Fruit fly (Drosophila melanogaster) whole organism, embryonic: ENCODE data around the gene qless.

Source experiments
- BtbVII ChIP-seq: fragments of 200-800 bp; sonication (Bioruptor generic); optimal IDR thresholded peaks from 3 replicates; lab custom pipeline; 2017; ENCODE audit warnings: missing biosample characterization, mild to moderate bottlenecking, missing genetic modification characterization
- CG12236 ChIP-seq: fragments of 200-800 bp; sonication (Bioruptor generic); optimal IDR thresholded peaks from 2 replicates; lab custom pipeline; 2016; ENCODE audit warnings: missing biosample characterization, missing genetic modification characterization
- CG12769 ChIP-seq: fragments of 200-800 bp; sonication (Bioruptor generic); optimal IDR thresholded peaks from 2 replicates; lab custom pipeline; 2019; ENCODE audit warnings: missing biosample characterization, mild to moderate bottlenecking, missing genetic modification characterization, moderate library complexity
- CG13287 ChIP-seq: fragments of 200-800 bp; sonication (Bioruptor generic); IDR thresholded peaks from 2 replicates; pipeline ENCODE4 v1.3.6; 2022; ENCODE audit warnings: missing biosample characterization, missing genetic modification characterization; ENCODE audit not compliant: partially characterized antibody
- CG13296 ChIP-seq: fragments of 200-800 bp; sonication (Bioruptor generic); optimal IDR thresholded peaks from 3 replicates; lab custom pipeline; 2018; ENCODE audit warnings: missing biosample characterization, mild to moderate bottlenecking, missing genetic modification characterization
- CG14050 ChIP-seq: fragments of 200-800 bp; sonication (Bioruptor generic); IDR thresholded peaks from 3 replicates; pipeline ENCODE4 v1.3.6; 2022; ENCODE audit warnings: missing biosample characterization, missing genetic modification characterization
- CG15479 ChIP-seq: fragments of 200-800 bp; sonication (Bioruptor generic); optimal IDR thresholded peaks from 3 replicates; lab custom pipeline; 2019; ENCODE audit warnings: missing biosample characterization, mild to moderate bottlenecking, missing genetic modification characterization, moderate library complexity
- CG16813 ChIP-seq: fragments of 200-800 bp; sonication (Bioruptor generic); IDR thresholded peaks from 3 replicates; pipeline ENCODE4 v1.3.6; 2022; ENCODE audit warnings: missing biosample characterization, missing genetic modification characterization; ENCODE audit not compliant: partially characterized antibody
- CG17359 ChIP-seq: fragments of 200-800 bp; sonication (Bioruptor generic); optimal IDR thresholded peaks from 3 replicates; lab custom pipeline; 2018; ENCODE audit warnings: missing biosample characterization, mild to moderate bottlenecking, missing genetic modification characterization, moderate library complexity
- CG18599 ChIP-seq: fragments of 200-800 bp; sonication (Bioruptor generic); optimal IDR thresholded peaks from 3 replicates; lab custom pipeline; 2017; ENCODE audit warnings: missing biosample characterization, missing genetic modification characterization, mild to moderate bottlenecking, moderate library complexity, missing genetic modification reagents
- CG2120 ChIP-seq: fragments of 200-800 bp; sonication (Bioruptor generic); optimal IDR thresholded peaks from 3 replicates; lab custom pipeline; 2016; ENCODE audit warnings: missing biosample characterization, missing genetic modification characterization
- CG2202 ChIP-seq: fragments of 200-800 bp; sonication (Bioruptor generic); optimal IDR thresholded peaks from 2 replicates; lab custom pipeline; 2018; ENCODE audit warnings: missing biosample characterization, mild to moderate bottlenecking, missing genetic modification characterization
- CG2678 ChIP-seq: fragments of 200-800 bp; sonication (Bioruptor generic); optimal IDR thresholded peaks from 3 replicates; lab custom pipeline; 2019; ENCODE audit warnings: missing biosample characterization, mild to moderate bottlenecking, missing genetic modification characterization, moderate library complexity
- CG5953 ChIP-seq: fragments of 200-800 bp; sonication (Bioruptor generic); IDR thresholded peaks from 2 replicates; pipeline ENCODE4 v1.3.6; 2022; ENCODE audit warnings: missing biosample characterization, missing genetic modification characterization
- CG6175 ChIP-seq: fragments of 200-800 bp; sonication (Bioruptor generic); IDR thresholded peaks from 3 replicates; pipeline ENCODE4 v1.3.6; 2022; ENCODE audit warnings: missing biosample characterization, missing genetic modification characterization
- CG7987 ChIP-seq: fragments of 200-800 bp; sonication (Bioruptor generic); optimal IDR thresholded peaks from 2 replicates; lab custom pipeline; 2018; ENCODE audit warnings: missing biosample characterization, mild to moderate bottlenecking, missing genetic modification characterization, moderate library complexity
- CTCF ChIP-seq: fragments of 200-800 bp; sonication (Bioruptor generic); optimal IDR thresholded peaks from 2 replicates; lab custom pipeline; 2017; ENCODE audit warnings: missing biosample characterization, mild to moderate bottlenecking, missing genetic modification characterization, moderate library complexity
- Dip3 ChIP-seq: fragments of 200-800 bp; sonication (Bioruptor generic); optimal IDR thresholded peaks from 3 replicates; lab custom pipeline; 2016; ENCODE audit warnings: missing biosample characterization, missing genetic modification characterization
- Fer1 ChIP-seq: fragments of 200-800 bp; sonication (Bioruptor generic); optimal IDR thresholded peaks from 2 replicates; lab custom pipeline; 2017; ENCODE audit warnings: missing biosample characterization, mild to moderate bottlenecking, missing genetic modification characterization
- HLH54F ChIP-seq: fragments of 200-800 bp; sonication (Bioruptor generic); optimal IDR thresholded peaks from 3 replicates; lab custom pipeline; 2016; ENCODE audit warnings: missing biosample characterization, missing genetic modification characterization
- Hsf ChIP-seq: fragments of 200-800 bp; sonication (Bioruptor generic); optimal IDR thresholded peaks from 3 replicates; lab custom pipeline; 2016; ENCODE audit warnings: missing biosample characterization, missing genetic modification characterization
- MTF-1 ChIP-seq: fragments of 200-800 bp; sonication (Bioruptor generic); optimal IDR thresholded peaks from 2 replicates; lab custom pipeline; 2018; ENCODE audit warnings: missing biosample characterization, mild to moderate bottlenecking, missing genetic modification characterization, borderline replicate concordance
- Med ChIP-seq: fragments of 200-800 bp; sonication (Bioruptor generic); peaks from one replicate; lab custom pipeline; 2016; ENCODE audit warnings: missing biosample characterization, missing genetic modification characterization, mild to moderate bottlenecking, inconsistent platforms, moderate library complexity
- Nf-YB ChIP-seq: fragments of 200-800 bp; sonication (Bioruptor generic); optimal IDR thresholded peaks from 3 replicates; lab custom pipeline; 2019; ENCODE audit warnings: missing biosample characterization, mild to moderate bottlenecking, missing genetic modification characterization, moderate library complexity
- Nf-YC ChIP-seq: fragments of 200-800 bp; optimal IDR thresholded peaks from 3 replicates; lab custom pipeline; 2019; ENCODE audit warnings: missing biosample characterization, mild to moderate bottlenecking, missing genetic modification characterization, moderate library complexity
- Scr ChIP-seq: fragments of 200-800 bp; sonication (Bioruptor generic); IDR thresholded peaks from 2 replicates; pipeline ENCODE4 v1.3.6; 2022; ENCODE audit warnings: missing biosample characterization, missing genetic modification characterization; ENCODE audit not compliant: partially characterized antibody
- Ssrp ChIP-seq: fragments of 200-800 bp; sonication (Bioruptor generic); optimal IDR thresholded peaks from 2 replicates; lab custom pipeline; 2018; ENCODE audit warnings: missing biosample characterization, mild to moderate bottlenecking, missing genetic modification characterization, moderate library complexity
- TFAM ChIP-seq: fragments of 200-800 bp; sonication (Bioruptor generic); optimal IDR thresholded peaks from 2 replicates; lab custom pipeline; 2017; ENCODE audit warnings: missing biosample characterization, missing genetic modification characterization, inconsistent platforms
- Xbp1 ChIP-seq: fragments of 200-800 bp; sonication (Bioruptor generic); optimal IDR thresholded peaks from 3 replicates; lab custom pipeline; 2016; ENCODE audit warnings: missing biosample characterization, mild to moderate bottlenecking, missing genetic modification characterization
- ab ChIP-seq: fragments of 200-800 bp; sonication (Bioruptor generic); optimal IDR thresholded peaks from 2 replicates; lab custom pipeline; 2016; ENCODE audit warnings: missing biosample characterization, missing genetic modification characterization
- bab2 ChIP-seq: fragments of 200-800 bp; sonication (Bioruptor generic); optimal IDR thresholded peaks from 2 replicates; lab custom pipeline; 2016; ENCODE audit warnings: missing biosample characterization, missing genetic modification characterization
- cas ChIP-seq: fragments of 200-800 bp; sonication (Bioruptor generic); IDR thresholded peaks from 2 replicates; pipeline ENCODE4 v1.3.6; 2022; ENCODE audit warnings: missing biosample characterization, missing genetic modification characterization
- cg ChIP-seq: fragments of 200-800 bp; sonication (Bioruptor generic); optimal IDR thresholded peaks from 3 replicates; lab custom pipeline; 2019; ENCODE audit warnings: missing biosample characterization, mild to moderate bottlenecking, missing genetic modification characterization, moderate library complexity
- chn ChIP-seq: fragments of 200-800 bp; sonication (Bioruptor generic); optimal IDR thresholded peaks from 2 replicates; lab custom pipeline; 2016; ENCODE audit warnings: missing biosample characterization, missing genetic modification characterization
- dati ChIP-seq: fragments of 200-800 bp; sonication (Bioruptor generic); IDR thresholded peaks from 2 replicates; pipeline ENCODE4 v1.3.6; 2022; ENCODE audit warnings: missing biosample characterization, missing genetic modification characterization
- ems ChIP-seq: fragments of 200-800 bp; sonication (Bioruptor generic); optimal IDR thresholded peaks from 3 replicates; lab custom pipeline; 2016; ENCODE audit warnings: missing biosample characterization, missing genetic modification characterization
- fd96Cb ChIP-seq: fragments of 200-800 bp; sonication (Bioruptor generic); optimal IDR thresholded peaks from 2 replicates; lab custom pipeline; 2018; ENCODE audit warnings: missing biosample characterization, mild to moderate bottlenecking, missing genetic modification characterization, moderate library complexity
- fru ChIP-seq: fragments of >200 bp; optimal IDR thresholded peaks from 2 replicates; lab custom pipeline; 2017
- gcm ChIP-seq: fragments of 200-800 bp; sonication (Bioruptor generic); optimal IDR thresholded peaks from 2 replicates; lab custom pipeline; 2019; ENCODE audit warnings: missing biosample characterization, mild to moderate bottlenecking, missing genetic modification characterization, moderate library complexity
- gt ChIP-seq: fragments of 200-800 bp; sonication (Bioruptor generic); IDR thresholded peaks from 2 replicates; pipeline ENCODE4 v1.3.6; 2022; ENCODE audit warnings: missing biosample characterization, missing genetic modification characterization
- kah ChIP-seq: fragments of 200-800 bp; sonication (Bioruptor generic); optimal IDR thresholded peaks from 2 replicates; lab custom pipeline; 2018; ENCODE audit warnings: missing biosample characterization, mild to moderate bottlenecking, missing genetic modification characterization
- ken ChIP-seq: fragments of 200-800 bp; sonication (Bioruptor generic); IDR thresholded peaks from 3 replicates; pipeline ENCODE4 v1.3.6; 2022; ENCODE audit warnings: missing biosample characterization, missing genetic modification characterization
- nom ChIP-seq: fragments of 200-800 bp; sonication (Bioruptor generic); optimal IDR thresholded peaks from 2 replicates; lab custom pipeline; 2017; ENCODE audit warnings: missing biosample characterization, missing genetic modification characterization, mild to moderate bottlenecking, moderate library complexity, missing genetic modification reagents
- odd ChIP-seq: fragments of 200-800 bp; sonication (Bioruptor generic); optimal IDR thresholded peaks from 2 replicates; lab custom pipeline; 2017; ENCODE audit warnings: missing biosample characterization, mild to moderate bottlenecking, missing genetic modification characterization
- sens ChIP-seq: fragments of 200-800 bp; sonication (Bioruptor generic); peaks from one replicate; lab custom pipeline; 2016; ENCODE audit warnings: missing biosample characterization, missing genetic modification characterization
- sqz ChIP-seq: fragments of 200-800 bp; sonication (Bioruptor generic); optimal IDR thresholded peaks from 3 replicates; lab custom pipeline; 2018; ENCODE audit warnings: missing biosample characterization, mild to moderate bottlenecking, missing genetic modification characterization
- sr ChIP-seq: fragments of 200-800 bp; sonication (Bioruptor generic); IDR thresholded peaks from 3 replicates; pipeline ENCODE4 v1.3.6; 2022; ENCODE audit warnings: missing biosample characterization, missing genetic modification characterization
- sug ChIP-seq: fragments of 200-800 bp; optimal IDR thresholded peaks from 2 replicates; lab custom pipeline; 2019; ENCODE audit warnings: missing biosample characterization, mild to moderate bottlenecking, missing genetic modification characterization, moderate library complexity
- tll ChIP-seq, 2 experiments: fragments of 200-800 bp in 1 of 2; fragments of >200 bp in 1 of 2; sonication (Bioruptor generic) in 1 of 2; optimal IDR thresholded peaks; 2 replicates each; lab custom pipeline; 2017 to 2019; ENCODE audit warnings: missing biosample characterization in 2 of 2, missing genetic modification characterization in 2 of 2, mild to moderate bottlenecking in 1 of 2, moderate library complexity in 1 of 2
- wek ChIP-seq: fragments of 200-800 bp; sonication (Bioruptor generic); optimal IDR thresholded peaks from 3 replicates; lab custom pipeline; 2018; ENCODE audit warnings: missing biosample characterization, mild to moderate bottlenecking, missing genetic modification characterization, moderate library complexity

The qless gene

DNA sequence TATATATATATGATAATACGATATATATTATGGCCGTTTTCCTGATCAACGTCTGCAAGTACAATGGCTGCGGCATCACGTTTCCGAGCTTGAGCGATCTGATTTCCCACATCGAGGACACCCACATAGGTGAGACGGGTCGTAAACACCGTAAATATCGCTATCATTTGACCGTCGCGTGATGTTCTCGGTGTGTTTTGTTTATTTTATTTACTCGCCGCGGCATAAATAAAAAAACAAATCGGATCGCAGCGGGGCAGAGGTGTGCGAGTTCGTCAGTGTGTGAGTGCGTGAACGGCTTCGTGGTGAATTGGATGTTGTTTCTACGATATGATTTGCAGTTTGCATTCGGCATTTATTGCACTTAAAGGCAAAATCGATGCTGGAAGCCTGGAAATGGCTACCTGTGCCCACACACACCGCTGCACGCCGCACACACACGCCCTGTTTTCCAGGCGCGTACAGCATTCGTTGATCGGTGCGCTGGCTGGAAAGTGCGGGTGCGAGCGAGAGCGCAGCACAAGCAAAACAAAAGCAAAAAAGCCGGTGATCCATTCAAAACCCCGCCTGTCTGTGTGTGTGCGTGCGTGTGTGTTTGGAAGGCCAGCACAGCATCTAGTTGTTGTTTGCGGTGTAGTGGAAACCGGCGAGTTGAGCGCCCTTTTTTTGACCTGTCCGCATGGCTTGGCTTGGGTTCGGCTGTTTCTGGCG lies 30.9 kb downstream of the qless start (continued):
- TF ChIP-seq CG7987 (GFP tag; lab: Kevin White, UChicago), result peak; percentile 89
- no peak for TF ChIP-seq CG2120 (GFP tag; lab: Kevin White, UChicago)
- peak; percentile 3 for TF ChIP-seq Nf-YC (tag; lab: Kevin White, UChicago)
- no peak for TF ChIP-seq CTCF (GFP tag; lab: Kevin White, UChicago)
- TF ChIP-seq CG18599 (GFP tag; lab: Kevin White, UChicago), result no peak
- peak; percentile 8 for TF ChIP-seq BtbVII
- TF ChIP-seq CG16813, result no peak
- no peak for TF ChIP-seq CG12236 (GFP tag; lab: Kevin White, UChicago)
- no peak for TF ChIP-seq gt (GFP tag; lab: Robert Waterston, UW)
- TF ChIP-seq Dip3, result no peak
- TF ChIP-seq ken, result no peak
- no peak for TF ChIP-seq Xbp1 (GFP tag; lab: Kevin White, UChicago)
- TF ChIP-seq CG6175, result no peak
- TF ChIP-seq CG14050, result no peak
- peak; percentile 17 for TF ChIP-seq fru (lab: Kevin White, UChicago)
- TF ChIP-seq kah (GFP tag; lab: Kevin White, UChicago), result no peak
- no peak for TF ChIP-seq sr (GFP tag; lab: Robert Waterston, UW)
- TF ChIP-seq odd, result peak; percentile 3
- TF ChIP-seq Fer1, result peak; percentile 31
- peak; percentile 32 for TF ChIP-seq Nf-YB
- peak; percentile 5 for TF ChIP-seq sug
- no peak for TF ChIP-seq fd96Cb (tag; lab: Kevin White, UChicago)
- TF ChIP-seq CG13287 (GFP tag; lab: Robert Waterston, UW), result no peak
- TF ChIP-seq gcm (GFP tag; lab: Kevin White, UChicago), result peak; percentile 1
- no peak for TF ChIP-seq CG2202 (tag; lab: Kevin White, UChicago)
- TF ChIP-seq wek, result peak; percentile 20
- TF ChIP-seq CG5953 (GFP tag; lab: Robert Waterston, UW), result no peak
- TF ChIP-seq tll (GFP tag; optimal IDR thresholded peaks at IDR 0.05; lab: Kevin White, UChicago), result no peak
- peak; percentile 43 for TF ChIP-seq CG15479
- peak; percentile 26 for TF ChIP-seq CG12769 (tag; lab: Kevin White, UChicago)
- no peak for TF ChIP-seq Ssrp (tag; lab: Kevin White, UChicago)
- TF ChIP-seq nom (GFP tag; lab: Kevin White, UChicago), result peak; percentile 91
- TF ChIP-seq cg (GFP tag; lab: Kevin White, UChicago), result peak; percentile 95
- TF ChIP-seq ems (GFP tag; lab: Kevin White, UChicago), result no peak
- peak; percentile 13 for TF ChIP-seq CG17359
- TF ChIP-seq TFAM (GFP tag; lab: Kevin White, UChicago), result no peak
- TF ChIP-seq HLH54F (GFP tag; lab: Kevin White, UChicago), result no peak
- TF ChIP-seq CG2678 (tag; lab: Kevin White, UChicago), result peak; percentile 4
- TF ChIP-seq Hsf (GFP tag; lab: Kevin White, UChicago), result no peak
- TF ChIP-seq MTF-1, result peak; percentile 15
- no peak for TF ChIP-seq dati (GFP tag; lab: Robert Waterston, UW)
- TF ChIP-seq Med (GFP tag; lab: Kevin White, UChicago), result peak; percentile 48
- no peak for TF ChIP-seq chn (GFP tag; lab: Kevin White, UChicago)
- TF ChIP-seq Scr (GFP tag; lab: Robert Waterston, UW), result no peak
- TF ChIP-seq sqz, result peak; percentile 65
- TF ChIP-seq CG13296 (GFP tag; lab: Kevin White, UChicago), result peak; percentile 34
- TF ChIP-seq ab (GFP tag; lab: Kevin White, UChicago), result no peak
- TF ChIP-seq cas (GFP tag; lab: Robert Waterston, UW), result no peak
- no peak for TF ChIP-seq bab2 (GFP tag; lab: Kevin White, UChicago)
- peak; percentile 77 for TF ChIP-seq sens (GFP tag; lab: Kevin White, UChicago)
